Worm (Caenorhabditis elegans) whole organism, young adult: ENCODE data around the gene T10B5.10.
A peak's percentile ranks its signal among the peaks of the same experiment; 100 is the strongest.

Experiments
- B0019.2 ChIP-seq: fragments of 200-800 bp; sonication (Bioruptor generic); conservative IDR thresholded peaks from 2 replicates; pipeline ENCODE4 v1.3.6; 2022; ENCODE audit warnings: missing genetic modification reagents, missing genetic modification characterization, missing compliant biosample characterization
- B0035.1 ChIP-seq: sonication (generic microtip); optimal IDR thresholded peaks from 2 replicates; lab custom pipeline; 2016; ENCODE audit warnings: missing genetic modification characterization, mild to moderate bottlenecking, missing compliant biosample characterization, missing genotype, missing genetic modification reagents
- F22D6.2 ChIP-seq: sonication (generic microtip); optimal IDR thresholded peaks from 2 replicates; lab custom pipeline; 2016; ENCODE audit warnings: mild to moderate bottlenecking, missing genetic modification characterization, missing compliant biosample characterization
- F23B12.7 ChIP-seq: sonication (generic microtip); optimal IDR thresholded peaks from 2 replicates; lab custom pipeline; 2017; ENCODE audit warnings: missing genetic modification characterization, mild to moderate bottlenecking, missing compliant biosample characterization, antibody characterized with exemption, moderate library complexity; ENCODE audit not compliant: insufficient read depth
- F33H1.4 ChIP-seq: fragments of 200-800 bp; sonication (Bioruptor generic); IDR thresholded peaks from 2 replicates; pipeline ENCODE4 v1.3.6; 2022; ENCODE audit warnings: missing genetic modification reagents, missing genetic modification characterization, missing compliant biosample characterization
- F57C9.4 ChIP-seq: sonication (generic microtip); optimal IDR thresholded peaks from 2 replicates; lab custom pipeline; 2017; ENCODE audit warnings: mild to moderate bottlenecking, missing genetic modification characterization, missing compliant biosample characterization
- K11D2.4 ChIP-seq: fragments of 200-800 bp; sonication (Bioruptor generic); IDR thresholded peaks from 2 replicates; pipeline ENCODE4 v1.3.6; 2022; ENCODE audit warnings: missing genetic modification reagents, missing genetic modification characterization, missing compliant biosample characterization
- K12H6.12 ChIP-seq: fragments of 200-800 bp; sonication (Bioruptor generic); optimal IDR thresholded peaks from 2 replicates; lab custom pipeline; 2018; ENCODE audit warnings: mild to moderate bottlenecking, missing genetic modification characterization, missing compliant biosample characterization
- Y95B8A.8 ChIP-seq: fragments of 200-800 bp; sonication (Bioruptor generic); IDR thresholded peaks from 2 replicates; pipeline ENCODE4 v1.3.6; 2022; ENCODE audit warnings: missing genetic modification reagents, missing genetic modification characterization, missing compliant biosample characterization
- aptf-3 ChIP-seq: fragments of 200-800 bp; sonication (Bioruptor generic); IDR thresholded peaks from 2 replicates; pipeline ENCODE4 v1.3.6; 2022; ENCODE audit warnings: missing genetic modification characterization, missing compliant biosample characterization
- cebp-1 ChIP-seq, 2 experiments: fragments of 200-800 bp in 1 of 2; sonication (Bioruptor generic) in 1 of 2; sonication (generic microtip) in 1 of 2; IDR thresholded peaks in 1 of 2; optimal IDR thresholded peaks in 1 of 2; 2 replicates each; pipeline versions ENCODE4 v1.3.6 to Lab custom; 2017 to 2022; ENCODE audit warnings: missing compliant biosample characterization in 2 of 2, missing genetic modification characterization in 2 of 2, mild to moderate bottlenecking in 1 of 2, missing genetic modification reagents in 1 of 2, moderate library complexity in 1 of 2
- ceh-91 ChIP-seq: fragments of 200-800 bp; sonication (Bioruptor generic); IDR thresholded peaks from 2 replicates; pipeline ENCODE4 v1.3.6; 2022; ENCODE audit warnings: missing genetic modification reagents, missing genetic modification characterization, missing compliant biosample characterization
- die-1 ChIP-seq: sonication (generic microtip); optimal IDR thresholded peaks from 2 replicates; lab custom pipeline; 2016; ENCODE audit warnings: missing genotype, mild to moderate bottlenecking, missing genetic modification characterization, missing compliant biosample characterization
- dpl-1 ChIP-seq: fragments of 150-350 bp; optimal IDR thresholded peaks from 2 replicates; lab custom pipeline; 2014; ENCODE audit warnings: missing biosample characterization, missing genetic modification reagents, missing genetic modification characterization
- him-1 ChIP-seq: sonication (generic microtip); optimal IDR thresholded peaks from 2 replicates; lab custom pipeline; 2016; ENCODE audit warnings: missing genotype, missing genetic modification reagents, missing genetic modification characterization, missing compliant biosample characterization
- hmg-1.2 ChIP-seq: fragments of 200-800 bp; sonication (Bioruptor generic); IDR thresholded peaks from 2 replicates; pipeline ENCODE4 v1.3.6; 2022; ENCODE audit warnings: missing genetic modification reagents, missing genetic modification characterization, missing compliant biosample characterization
- lin-35 ChIP-seq, 3 experiments: fragments of 150-350 bp in 2 of 3; sonication (generic microtip) in 1 of 3; optimal IDR thresholded peaks; 2 replicates each; lab custom pipeline; 2014 to 2018; ENCODE audit warnings: missing biosample characterization in 3 of 3, missing genetic modification characterization in 3 of 3, missing genetic modification reagents in 3 of 3
- lin-40 ChIP-seq: sonication (generic microtip); optimal IDR thresholded peaks from 2 replicates; lab custom pipeline; 2016; ENCODE audit warnings: missing genetic modification characterization, mild to moderate bottlenecking, missing compliant biosample characterization, missing genotype, missing genetic modification reagents
- lsl-1 ChIP-seq: fragments of 200-800 bp; sonication (Bioruptor generic); optimal IDR thresholded peaks from 2 replicates; lab custom pipeline; 2018; ENCODE audit warnings: mild to moderate bottlenecking, missing genetic modification characterization, moderate library complexity, missing compliant biosample characterization
- madf-3 ChIP-seq: fragments of 200-800 bp; sonication (Bioruptor generic); IDR thresholded peaks from 2 replicates; pipeline ENCODE4 v1.3.6; 2022; ENCODE audit warnings: missing genetic modification reagents, missing genetic modification characterization, missing compliant biosample characterization
- madf-6 ChIP-seq: fragments of 200-800 bp; sonication (Bioruptor generic); IDR thresholded peaks from 2 replicates; pipeline ENCODE4 v1.3.6; 2022; ENCODE audit warnings: missing genetic modification reagents, missing genetic modification characterization, missing compliant biosample characterization
- nhr-80 ChIP-seq: sonication (generic microtip); optimal IDR thresholded peaks from 2 replicates; lab custom pipeline; 2016; ENCODE audit warnings: missing genetic modification characterization, missing compliant biosample characterization
- pha-4 ChIP-seq: fragments of 150-350 bp; sonication (generic microtip); optimal IDR thresholded peaks from 2 replicates; lab custom pipeline; 2014; ENCODE audit warnings: missing biosample characterization, missing genetic modification reagents, missing genetic modification characterization
- rcor-1 ChIP-seq: fragments of 200-800 bp; sonication (Bioruptor generic); IDR thresholded peaks from 2 replicates; pipeline ENCODE4 v1.3.6; 2022; ENCODE audit warnings: missing genetic modification reagents, missing genetic modification characterization, missing compliant biosample characterization
- repo-1 ChIP-seq: sonication (generic microtip); optimal IDR thresholded peaks from 2 replicates; lab custom pipeline; 2017; ENCODE audit warnings: mild to moderate bottlenecking, missing genetic modification characterization, missing compliant biosample characterization
- sea-2 ChIP-seq: fragments of 200-800 bp; sonication (Bioruptor generic); IDR thresholded peaks from 2 replicates; pipeline ENCODE4 v1.3.6; 2022; ENCODE audit warnings: missing genetic modification characterization, missing compliant biosample characterization
- somi-1 ChIP-seq: fragments of 200-800 bp; sonication (Bioruptor generic); optimal IDR thresholded peaks from 2 replicates; lab custom pipeline; 2018; ENCODE audit warnings: mild to moderate bottlenecking, missing genetic modification characterization, missing compliant biosample characterization
- unc-62 ChIP-seq: fragments of 150-350 bp; optimal IDR thresholded peaks from 2 replicates; lab custom pipeline; 2014; ENCODE audit warnings: missing biosample characterization, missing genetic modification reagents, missing genetic modification characterization
- xnd-1 ChIP-seq: sonication (generic microtip); optimal IDR thresholded peaks from 2 replicates; lab custom pipeline; 2016; ENCODE audit warnings: missing genotype, missing genetic modification reagents, missing genetic modification characterization, missing compliant biosample characterization
- zfh-2 ChIP-seq: fragments of 200-800 bp; sonication (Bioruptor generic); conservative IDR thresholded peaks from 2 replicates; pipeline ENCODE4 v1.3.6; 2022; ENCODE audit warnings: missing genetic modification reagents, missing genetic modification characterization, missing compliant biosample characterization
- ztf-18 ChIP-seq: sonication (generic microtip); optimal IDR thresholded peaks from 2 replicates; lab custom pipeline; 2016; ENCODE audit warnings: missing genotype, mild to moderate bottlenecking, missing genetic modification characterization, missing compliant biosample characterization
- ztf-28 ChIP-seq: fragments of 200-800 bp; sonication (Bioruptor generic); IDR thresholded peaks from 2 replicates; pipeline ENCODE4 v1.3.6; 2022; ENCODE audit warnings: missing genetic modification reagents, missing genetic modification characterization, missing compliant biosample characterization
- ztf-3 ChIP-seq: fragments of 200-800 bp; sonication (Bioruptor generic); optimal IDR thresholded peaks from 2 replicates; lab custom pipeline; 2018; ENCODE audit warnings: mild to moderate bottlenecking, missing genetic modification characterization, missing compliant biosample characterization

The T10B5.10 gene

DNA sequence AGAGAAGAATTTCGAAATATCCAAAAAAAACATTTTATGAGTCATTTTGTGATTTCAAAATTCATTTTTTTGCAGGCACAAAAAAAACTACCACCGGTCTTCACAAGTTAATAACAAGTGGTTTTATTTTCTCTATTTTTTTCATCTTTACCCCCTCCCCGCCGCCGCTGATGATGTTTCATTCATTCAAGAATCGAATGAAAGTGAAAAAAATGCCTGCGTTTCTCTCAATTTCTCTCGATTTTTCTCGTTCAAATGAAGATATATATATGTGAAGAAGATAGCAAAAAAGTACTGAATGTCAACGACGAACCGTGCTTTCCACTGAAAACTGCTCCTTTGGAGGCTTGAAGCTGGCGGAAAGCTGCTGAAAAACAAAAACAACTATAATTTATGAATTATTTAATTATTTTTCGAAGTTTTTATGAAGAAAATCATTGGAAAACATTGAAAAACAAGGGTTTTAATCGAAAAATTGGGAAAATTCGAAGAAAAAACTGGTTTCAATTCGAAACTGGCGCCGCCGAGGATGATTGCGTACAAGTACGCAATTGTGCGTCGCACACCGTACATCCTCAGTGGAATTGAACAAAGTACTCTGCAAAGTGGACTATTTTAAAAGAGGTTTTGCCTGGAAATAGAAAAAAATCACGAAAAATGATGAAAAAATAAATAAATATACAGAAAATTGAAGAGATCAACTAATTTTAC is 36.6 kb upstream of the T10B5.10 start, which contains the start of gene zig-11 (continued):
- TF ChIP-seq rcor-1 (no peak), K12H6.12 (no peak), lin-35 (GFP tag; optimal IDR thresholded peaks at IDR 0.05; lab: Kevin White, UChicago) (peak in 1 of 3 experiments; percentile 32), sea-2 (no peak)

- no peak for TF ChIP-seq F22D6.2 (tag; lab: Kevin White, UChicago)
- no peak for TF ChIP-seq cebp-1 (GFP tag; IDR thresholded peaks at IDR 0.05; lab: Robert Waterston, UW)
- peak; percentile 26 for TF ChIP-seq cebp-1 (tag; optimal IDR thresholded peaks at IDR 0.05; lab: Kevin White, UChicago)
These were observed 33.9 kb upstream of the T10B5.10 start for ce11 chrV:1889996-1890395.

ce11 chrV:1888299-1888698 is 32.2 kb upstream of the T10B5.10 start:
- TF ChIP-seq K11D2.4 (GFP tag; lab: Robert Waterston, UW): no peak
- TF ChIP-seq dpl-1 (GFP tag; lab: Kevin White, UChicago): no peak
- no peak for TF ChIP-seq aptf-3 (GFP tag; lab: Robert Waterston, UW)
- TF ChIP-seq him-1 (tag; lab: Kevin White, UChicago): no peak
- TF ChIP-seq zfh-2 (GFP tag; lab: Robert Waterston, UW): peak; percentile 34; the same call in 1 of the 2 replicates
- TF ChIP-seq madf-3 (GFP tag; lab: Robert Waterston, UW): no peak
- TF ChIP-seq unc-62 (GFP tag; lab: Kevin White, UChicago): no peak
- no peak for TF ChIP-seq hmg-1.2 (GFP tag; lab: Robert Waterston, UW)

ce11 chrV:1886997-1887396 is 30.9 kb upstream of the T10B5.10 start:
- TF ChIP-seq ztf-3 (no peak), madf-6 (GFP tag; lab: Robert Waterston, UW) (no peak), repo-1 (tag; lab: Kevin White, UChicago) (no peak), pha-4 (tag; lab: Kevin White, UChicago) (no peak), lsl-1 (GFP tag; lab: Kevin White, UChicago) (no peak), ztf-28 (no peak), B0019.2 (GFP tag; lab: Robert Waterston, UW) (no peak), aptf-3 (GFP tag; lab: Robert Waterston, UW) (no peak), ztf-18 (tag; lab: Kevin White, UChicago) (no peak), F23B12.7 (tag; lab: Kevin White, UChicago) (no peak), nhr-80 (tag; lab: Kevin White, UChicago) (no peak)
- TF ChIP-seq, all 124 proteins: peak for 0

DNA sequence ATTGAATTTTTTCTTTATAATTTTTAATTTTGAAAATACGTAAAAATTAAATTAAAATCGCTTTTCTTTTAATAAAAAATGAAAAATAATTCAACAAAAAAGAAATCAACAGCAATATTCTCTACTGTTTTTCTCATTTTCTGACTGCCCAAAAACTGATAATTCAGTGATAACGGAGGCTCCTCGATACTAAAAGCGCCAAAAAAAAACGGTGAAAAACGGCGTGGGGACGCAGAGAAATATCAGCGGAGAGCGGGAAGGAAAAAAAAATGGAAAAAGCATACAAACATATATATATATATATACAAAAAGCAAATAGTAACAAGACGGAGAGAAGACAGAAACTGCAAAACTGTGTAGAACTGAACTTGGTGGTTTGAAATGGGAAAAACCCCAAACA is 27.1 kb upstream of the T10B5.10 start:
- TF ChIP-seq cebp-1 (GFP tag; IDR thresholded peaks at IDR 0.05; lab: Robert Waterston, UW) (no peak), cebp-1 (tag; optimal IDR thresholded peaks at IDR 0.05; lab: Kevin White, UChicago) (peak; percentile 32), B0035.1 (no peak), aptf-3 (GFP tag; lab: Robert Waterston, UW) (no peak), Y95B8A.8 (no peak), rcor-1 (no peak), him-1 (tag; lab: Kevin White, UChicago) (no peak), F33H1.4 (GFP tag; lab: Robert Waterston, UW) (no peak), nhr-80 (tag; lab: Kevin White, UChicago) (peak; percentile 61), die-1 (tag; lab: Kevin White, UChicago) (no peak), ceh-91 (GFP tag; lab: Robert Waterston, UW) (no peak), xnd-1 (tag; lab: Kevin White, UChicago) (no peak), lin-40 (tag; lab: Kevin White, UChicago) (no peak), F57C9.4 (no peak), somi-1 (no peak)
